Worm (Caenorhabditis elegans): Measurements from ENCODE around the gene Y105C5B.1413.

- TF ChIP-seq hlh-30 (tag; optimal IDR thresholded peaks at IDR 0.05; ENCODE audit: insufficient read depth) (no peak), ets-4 (tag; optimal IDR thresholded peaks at IDR 0.05) (no peak), elt-4 (tag; optimal IDR thresholded peaks at IDR 0.05) (no peak), F13H6.1 (tag; optimal IDR thresholded peaks at IDR 0.05) (no peak)
Observed at ce11 chrIV:16221559-16221958, 37.1 kb upstream of the Y105C5B.1413 start, which contains the start of gene srv-11.
